Fruit fly (Drosophila melanogaster) Kc167 (cell line): ENCODE data around the gene CG7164.

Experiments used
- Myc ChIP-seq: fragments of >200 bp; optimal IDR thresholded peaks from 2 replicates; lab custom pipeline; 2017; ENCODE audit warnings: missing external identifiers
- h ChIP-seq: fragments of >200 bp; optimal IDR thresholded peaks from 3 replicates; lab custom pipeline; 2018; ENCODE audit warnings: missing external identifiers

DNA sequence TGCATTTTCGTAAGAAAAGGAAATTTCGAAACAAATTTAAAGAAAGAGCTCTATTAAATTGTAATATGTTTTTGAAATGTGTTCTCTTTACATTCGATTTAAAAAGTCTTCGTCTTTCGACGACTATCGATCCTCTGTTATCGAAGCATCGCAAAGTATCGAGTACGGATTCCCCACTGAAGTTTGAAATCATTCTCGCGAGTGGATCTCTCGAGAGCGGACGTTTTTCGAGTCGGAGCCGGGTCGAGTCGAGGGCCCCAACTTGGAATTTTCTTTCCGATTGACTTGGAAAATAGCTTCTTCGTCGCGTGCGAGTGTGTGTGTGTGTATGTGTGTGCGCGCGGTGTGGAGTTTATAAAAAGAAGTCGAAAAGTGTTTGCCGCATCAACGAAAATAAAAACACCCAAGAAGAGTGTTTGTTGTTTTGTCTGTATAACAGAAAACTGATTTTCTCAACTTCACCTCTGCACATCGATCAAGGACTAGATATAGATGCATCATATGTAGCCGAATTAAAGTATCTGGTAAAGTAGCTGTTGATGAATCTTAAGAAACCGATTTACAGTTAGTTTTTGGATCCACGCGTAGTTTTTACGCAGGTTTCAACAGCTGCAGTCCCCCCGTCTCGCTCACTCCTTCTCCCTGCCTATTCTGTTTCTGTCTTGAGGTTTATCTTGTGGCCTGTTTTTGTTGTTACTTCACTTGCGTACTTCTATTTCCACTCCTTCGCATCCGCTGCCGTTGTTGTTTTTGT, 30.2 kb downstream of the CG7164 start, which contains the start of gene LanB1:
- no peak for TF ChIP-seq h (lab: Kevin White, UChicago)
- no peak for TF ChIP-seq Myc (lab: Kevin White, UChicago)
